Fruit fly (Drosophila melanogaster) whole organism, adult: Measurements from ENCODE around the gene CG44194.

Experiments used
- CG11617 ChIP-seq: fragments of 200-800 bp; sonication (Bioruptor generic); optimal IDR thresholded peaks from 2 replicates; lab custom pipeline; 2017; ENCODE audit warnings: mild to moderate bottlenecking, missing biosample characterization, missing genetic modification reagents, missing genetic modification characterization
- CG12768 ChIP-seq: fragments of 200-800 bp; sonication (Bioruptor generic); optimal IDR thresholded peaks from 2 replicates; lab custom pipeline; 2017; ENCODE audit warnings: missing biosample characterization, missing genetic modification characterization, mild to moderate bottlenecking, moderate library complexity, missing genetic modification reagents
- CG14711 ChIP-seq: fragments of 200-800 bp; sonication (Bioruptor generic); optimal IDR thresholded peaks from 2 replicates; lab custom pipeline; 2018; ENCODE audit warnings: missing biosample characterization, mild to moderate bottlenecking, missing genetic modification characterization, moderate library complexity
- CG1620 ChIP-seq: fragments of 200-800 bp; sonication (Bioruptor generic); optimal IDR thresholded peaks from 2 replicates; lab custom pipeline; 2016; ENCODE audit warnings: missing biosample characterization, missing genetic modification characterization
- CG33017 ChIP-seq: fragments of 200-800 bp; sonication (Bioruptor generic); optimal IDR thresholded peaks from 2 replicates; lab custom pipeline; 2018; ENCODE audit warnings: missing biosample characterization, mild to moderate bottlenecking, missing genetic modification characterization, moderate library complexity
- CG5204 ChIP-seq: fragments of 200-800 bp; sonication (Bioruptor generic); optimal IDR thresholded peaks from 2 replicates; lab custom pipeline; 2016; ENCODE audit warnings: missing biosample characterization, missing genetic modification characterization
- CG7045 ChIP-seq: fragments of 200-800 bp; sonication (Bioruptor generic); optimal IDR thresholded peaks from 2 replicates; lab custom pipeline; 2017; ENCODE audit warnings: missing biosample characterization, mild to moderate bottlenecking, missing genetic modification characterization
- CG7101 ChIP-seq: fragments of 200-800 bp; sonication (Bioruptor generic); optimal IDR thresholded peaks from 2 replicates; lab custom pipeline; 2018; ENCODE audit warnings: missing biosample characterization, mild to moderate bottlenecking, missing genetic modification characterization, moderate library complexity
- Clk ChIP-seq: fragments of 200-800 bp; sonication (Bioruptor generic); optimal IDR thresholded peaks from 2 replicates; lab custom pipeline; 2017; ENCODE audit warnings: missing biosample characterization, missing genetic modification characterization
- Crg-1 ChIP-seq: fragments of 200-800 bp; sonication (Bioruptor generic); optimal IDR thresholded peaks from 2 replicates; lab custom pipeline; 2016; ENCODE audit warnings: missing biosample characterization, missing genetic modification characterization
- Hr96 ChIP-seq: fragments of 200-800 bp; sonication (Bioruptor generic); optimal IDR thresholded peaks from 2 replicates; lab custom pipeline; 2016; ENCODE audit warnings: missing biosample characterization, missing genetic modification characterization
- Mnt ChIP-seq: fragments of 200-800 bp; sonication (Bioruptor generic); optimal IDR thresholded peaks from 2 replicates; lab custom pipeline; 2016; ENCODE audit warnings: missing biosample characterization, mild to moderate bottlenecking, missing genetic modification characterization
- bab1 ChIP-seq: fragments of 200-800 bp; sonication (Bioruptor generic); optimal IDR thresholded peaks from 3 replicates; lab custom pipeline; 2019; ENCODE audit warnings: missing biosample characterization, mild to moderate bottlenecking, missing genetic modification characterization, moderate library complexity
- cic ChIP-seq: fragments of 200-800 bp; sonication (Bioruptor generic); optimal IDR thresholded peaks from 2 replicates; lab custom pipeline; 2017; ENCODE audit warnings: missing biosample characterization, mild to moderate bottlenecking, missing genetic modification characterization, moderate library complexity
- cnc ChIP-seq, 2 experiments: fragments of >200 bp; optimal IDR thresholded peaks; 2 replicates each; lab custom pipeline; 2017
- kay ChIP-seq: fragments of 200-800 bp; sonication (Bioruptor generic); peaks from one replicate; lab custom pipeline; 2016; ENCODE audit warnings: missing biosample characterization, missing genetic modification characterization, borderline replicate concordance
- ovo ChIP-seq: fragments of 200-800 bp; sonication (Bioruptor generic); optimal IDR thresholded peaks from 2 replicates; lab custom pipeline; 2016; ENCODE audit warnings: missing biosample characterization, missing genetic modification characterization
- pad ChIP-seq: fragments of 200-800 bp; sonication (Bioruptor generic); optimal IDR thresholded peaks from 3 replicates; lab custom pipeline; 2017; ENCODE audit warnings: missing biosample characterization, missing genetic modification characterization, mild to moderate bottlenecking, moderate library complexity, missing genetic modification reagents
- tj ChIP-seq: fragments of 200-800 bp; sonication (Bioruptor generic); optimal IDR thresholded peaks from 3 replicates; lab custom pipeline; 2017; ENCODE audit warnings: missing biosample characterization, mild to moderate bottlenecking, missing genetic modification characterization, moderate library complexity
- toe ChIP-seq: fragments of 200-800 bp; sonication (Bioruptor generic); optimal IDR thresholded peaks from 2 replicates; lab custom pipeline; 2016; ENCODE audit warnings: missing biosample characterization, missing genetic modification characterization

CG44194 gene

dm6 chr3R:12997550-12998233 lies at the start of gene CG44194, which contains the start of the genes CG17327 and CG7518:
Gene CG44194, minus strand, starts transcription at chr3R:12997726.
Gene CG17327, minus strand, starts transcription at chr3R:12997726.
Gene CG7518, plus strand, starts transcription at chr3R:12998089.
- TF ChIP-seq CG14711 (tag; lab: Kevin White, UChicago) (peak; percentile 84), Mnt (GFP tag; lab: Kevin White, UChicago) (peak; percentile 56), pad (GFP tag; lab: Kevin White, UChicago) (no peak), CG5204 (GFP tag; lab: Kevin White, UChicago) (no peak), ovo (GFP tag; lab: Kevin White, UChicago) (no peak), Hr96 (GFP tag; lab: Kevin White, UChicago) (peak; percentile 52), CG1620 (GFP tag; lab: Kevin White, UChicago) (no peak), CG11617 (GFP tag; lab: Kevin White, UChicago) (peak; percentile 34), tj (GFP tag; lab: Kevin White, UChicago) (peak; percentile 17), toe (GFP tag; lab: Kevin White, UChicago) (peak; percentile 27), cic (peak; percentile 14), bab1 (GFP tag; lab: Kevin White, UChicago) (peak; percentile 5)

DNA sequence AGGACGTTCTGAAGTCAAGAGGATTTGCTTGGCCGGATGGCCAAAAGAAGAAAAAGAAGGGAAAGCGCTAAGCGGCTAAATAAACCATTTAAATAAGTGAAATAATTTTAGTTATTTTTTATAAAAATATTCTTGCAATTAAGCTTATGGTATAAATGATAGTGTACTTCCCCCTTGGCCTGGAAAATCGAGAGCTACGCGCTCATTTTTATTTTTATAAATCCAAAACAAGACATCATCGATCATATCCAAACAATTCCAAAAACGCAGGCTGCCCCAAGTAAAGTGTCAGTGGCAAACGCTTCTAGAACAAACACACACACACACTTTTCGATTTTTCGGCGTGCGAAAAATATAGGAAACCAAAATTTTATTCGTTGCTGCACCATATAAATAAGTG lies 46.9 kb upstream of the CG44194 start, which contains the start of gene Hsc70-2:
Hsc70-2 (plus strand) TSS at position 301 of the 400 bp plus-strand sequence.
- no peak for TF ChIP-seq CG14711 (tag; lab: Kevin White, UChicago)
- no peak for TF ChIP-seq ovo (GFP tag; lab: Kevin White, UChicago)
- no peak for TF ChIP-seq Hr96 (GFP tag; lab: Kevin White, UChicago)
- no peak for TF ChIP-seq CG11617 (GFP tag; lab: Kevin White, UChicago)
- no peak for TF ChIP-seq Crg-1 (GFP tag; lab: Kevin White, UChicago)
- TF ChIP-seq CG7101 (tag; lab: Kevin White, UChicago), result no peak
- no peak for TF ChIP-seq kay
- TF ChIP-seq Mnt (GFP tag; lab: Kevin White, UChicago), result no peak
- TF ChIP-seq CG7045, result no peak
- no peak for TF ChIP-seq CG12768 (GFP tag; lab: Kevin White, UChicago)
- no peak for TF ChIP-seq CG1620 (GFP tag; lab: Kevin White, UChicago)

DNA sequence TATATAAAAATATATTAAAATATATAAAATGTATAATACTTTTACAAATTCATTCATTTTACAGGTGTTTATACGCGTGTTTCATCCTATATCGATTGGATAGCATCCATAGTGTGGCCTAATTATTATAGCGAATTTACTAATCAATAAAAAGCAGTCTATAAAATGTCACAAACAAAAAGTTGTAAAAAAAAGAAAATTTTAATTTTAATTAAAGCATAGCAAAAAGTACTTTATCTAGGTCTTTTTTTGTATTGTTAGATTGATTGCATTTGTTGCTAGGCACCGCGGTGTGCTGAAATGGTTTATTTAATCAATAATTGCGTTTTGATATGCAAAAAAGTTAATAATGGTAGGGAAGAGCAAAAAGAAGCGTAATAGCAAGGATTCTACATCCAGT lies 46.3 kb upstream of the CG44194 start, which contains the start of gene CG45122:
CG45122 (plus strand) TSS at position 301 of the 400 bp plus-strand sequence.
- no peak for TF ChIP-seq CG7045
- no peak for TF ChIP-seq bab1 (GFP tag; lab: Kevin White, UChicago)
- TF ChIP-seq kay, result no peak
- TF ChIP-seq CG14711 (tag; lab: Kevin White, UChicago), result no peak

DNA sequence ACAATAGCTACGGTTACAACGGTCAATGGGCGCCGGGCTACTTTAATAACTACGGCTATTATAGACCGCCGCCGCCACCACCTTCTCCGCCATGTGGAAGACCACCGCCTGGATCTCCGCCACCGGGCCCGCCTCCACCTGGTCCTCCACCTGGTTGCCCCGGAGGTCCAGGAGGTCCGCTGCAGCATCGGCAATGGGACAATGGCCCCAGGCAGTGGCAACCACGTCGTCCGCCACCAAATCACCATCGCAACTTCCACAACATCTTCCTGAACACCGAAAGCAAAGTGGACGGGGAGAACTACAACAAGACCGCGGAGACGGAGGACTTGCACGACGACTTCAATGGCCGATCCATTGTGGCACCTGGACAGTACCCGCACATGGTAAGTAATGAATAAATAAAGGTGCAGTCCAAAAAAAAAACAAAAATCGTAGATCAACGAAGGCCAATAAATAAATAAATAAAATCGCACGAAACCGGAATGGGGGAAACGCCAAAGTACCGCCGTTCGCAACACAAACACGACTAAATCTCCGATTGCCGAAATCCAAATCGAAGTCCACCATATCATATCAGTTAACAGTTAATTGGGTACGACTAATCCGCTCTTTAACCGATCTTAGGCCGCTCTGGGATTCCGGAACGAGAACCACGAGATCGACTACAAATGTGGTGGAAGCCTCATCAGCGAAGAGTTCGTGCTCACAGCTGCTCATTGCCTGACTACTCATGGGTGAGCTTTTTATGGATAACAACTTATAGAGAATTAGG lies 44.9 kb upstream of the CG44194 start, which contains the start of gene snk:
snk (minus strand) TSS at position 513 of the 775 bp plus-strand sequence.
- TF ChIP-seq pad (GFP tag; lab: Kevin White, UChicago) (peak; percentile 63), Mnt (GFP tag; lab: Kevin White, UChicago) (no peak), toe (GFP tag; lab: Kevin White, UChicago) (no peak), ovo (GFP tag; lab: Kevin White, UChicago) (peak; percentile 20)

DNA sequence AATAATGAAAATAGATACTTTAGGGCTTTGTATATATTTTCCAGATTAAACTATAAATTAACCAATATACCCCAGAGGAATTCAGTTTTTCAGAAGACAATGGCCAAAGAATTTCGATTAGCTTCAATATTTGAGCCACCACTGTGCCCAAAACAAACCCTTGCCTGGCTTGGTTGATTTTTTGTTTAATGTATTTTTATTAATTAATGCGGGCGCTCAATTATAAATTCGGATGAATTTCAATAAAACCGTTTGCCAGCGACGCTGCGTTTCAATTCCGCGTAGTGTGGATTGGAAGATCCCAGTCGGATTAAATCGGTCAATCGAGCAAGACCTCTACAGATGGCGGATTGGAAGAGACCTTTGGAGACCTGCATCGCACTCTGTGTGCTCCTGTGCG lies 44.2 kb upstream of the CG44194 start, which contains the start of gene CG11670:
CG11670 (plus strand) TSS at position 301 of the 400 bp plus-strand sequence.
- no peak for TF ChIP-seq ovo (GFP tag; lab: Kevin White, UChicago)
- TF ChIP-seq CG7101 (tag; lab: Kevin White, UChicago), result no peak
- no peak for TF ChIP-seq cnc (optimal IDR thresholded peaks at IDR 0.05; lab: Kevin White, UChicago)

DNA sequence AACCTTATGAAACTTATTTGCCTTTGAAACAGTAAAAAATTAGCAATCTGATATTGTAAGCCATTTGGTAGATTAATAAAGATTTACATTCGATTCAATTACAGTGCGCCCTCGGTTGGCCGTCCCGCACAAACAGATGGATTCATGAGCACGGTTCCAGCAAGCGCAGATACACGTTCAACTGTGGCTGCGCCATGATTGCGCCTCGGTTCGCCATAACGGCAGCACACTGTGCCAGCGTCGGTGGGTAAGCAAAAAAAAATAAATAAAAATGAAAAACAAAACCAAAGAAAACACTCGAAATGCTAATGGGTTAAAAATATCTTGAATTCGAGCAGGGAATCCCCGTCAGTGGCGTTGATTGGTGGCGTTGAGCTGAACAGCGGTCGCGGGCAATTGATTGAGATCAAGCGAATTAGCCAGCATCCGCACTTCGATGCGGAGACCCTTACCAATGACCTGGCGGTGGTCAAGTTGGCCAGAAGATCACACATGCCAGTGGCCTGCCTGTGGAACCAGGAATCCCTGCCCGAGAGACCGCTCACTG lies 41.6 kb upstream of the CG44194 start:
- TF ChIP-seq cnc (optimal IDR thresholded peaks at IDR 0.05; lab: Kevin White, UChicago) (no peak), Hr96 (GFP tag; lab: Kevin White, UChicago) (no peak), CG7045 (no peak), bab1 (GFP tag; lab: Kevin White, UChicago) (no peak), pad (GFP tag; lab: Kevin White, UChicago) (no peak)

DNA sequence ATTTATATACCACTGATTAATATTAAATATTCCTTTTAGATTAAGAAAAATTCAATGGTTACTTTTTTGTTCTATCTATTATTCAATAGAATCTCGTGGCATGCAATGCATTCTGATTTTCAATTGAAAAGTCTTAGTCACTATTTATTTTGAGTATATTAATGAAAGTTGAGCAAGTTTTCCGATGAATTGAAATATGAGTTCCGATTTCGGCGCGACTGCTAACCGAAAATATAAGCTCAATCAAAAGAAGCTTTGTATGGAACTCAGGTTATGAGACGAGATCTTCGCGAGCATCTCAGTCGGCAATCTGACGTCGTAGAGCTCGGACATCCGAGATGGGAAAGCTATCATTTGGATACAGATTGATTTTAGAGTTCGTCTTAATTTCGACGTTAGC lies 40.5 kb upstream of the CG44194 start, which contains the start of gene CG11668:
CG11668 (plus strand) TSS at position 301 of the 400 bp plus-strand sequence.
- TF ChIP-seq toe (GFP tag; lab: Kevin White, UChicago), result no peak
- no peak for TF ChIP-seq CG11617 (GFP tag; lab: Kevin White, UChicago)
- TF ChIP-seq pad (GFP tag; lab: Kevin White, UChicago), result no peak
- TF ChIP-seq Mnt (GFP tag; lab: Kevin White, UChicago), result no peak
- TF ChIP-seq Crg-1 (GFP tag; lab: Kevin White, UChicago), result no peak
- no peak for TF ChIP-seq Clk (GFP tag; lab: Kevin White, UChicago)
- TF ChIP-seq Hr96 (GFP tag; lab: Kevin White, UChicago), result no peak
- no peak for TF ChIP-seq CG33017 (tag; lab: Kevin White, UChicago)
- TF ChIP-seq CG12768 (GFP tag; lab: Kevin White, UChicago), result no peak
- TF ChIP-seq kay, result no peak
- TF ChIP-seq cic, result no peak
- TF ChIP-seq ovo (GFP tag; lab: Kevin White, UChicago), result no peak
- no peak for TF ChIP-seq CG7045
- no peak for TF ChIP-seq tj (GFP tag; lab: Kevin White, UChicago)
- TF ChIP-seq CG1620 (GFP tag; lab: Kevin White, UChicago), result no peak
- TF ChIP-seq CG14711 (tag; lab: Kevin White, UChicago), result no peak
- no peak for TF ChIP-seq cnc (optimal IDR thresholded peaks at IDR 0.05; lab: Kevin White, UChicago)
- no peak for TF ChIP-seq CG5204 (GFP tag; lab: Kevin White, UChicago)
- TF ChIP-seq bab1 (GFP tag; lab: Kevin White, UChicago), result no peak
- TF ChIP-seq CG7101 (tag; lab: Kevin White, UChicago), result no peak
